Fruit fly (Drosophila melanogaster) whole organism, embryonic: ENCODE results near the gene Piezo.
A peak's percentile ranks its signal among the peaks of the same experiment; 100 is the strongest.

Source experiments
- Blimp-1 ChIP-seq: fragments of 200-800 bp; sonication (Bioruptor generic); optimal IDR thresholded peaks from 3 replicates; lab custom pipeline; 2018; ENCODE audit warnings: missing biosample characterization, missing genetic modification characterization, mild to moderate bottlenecking, moderate library complexity, missing genetic modification reagents
- CG10431 ChIP-seq: fragments of 200-800 bp; sonication (Bioruptor generic); optimal IDR thresholded peaks from 3 replicates; lab custom pipeline; 2018; ENCODE audit warnings: missing biosample characterization, mild to moderate bottlenecking, missing genetic modification characterization
- CG12219 ChIP-seq: fragments of 200-800 bp; sonication (Bioruptor generic); optimal IDR thresholded peaks from 3 replicates; lab custom pipeline; 2018; ENCODE audit warnings: missing biosample characterization, mild to moderate bottlenecking, missing genetic modification characterization
- CG13123 ChIP-seq: fragments of 200-800 bp; sonication (Bioruptor generic); optimal IDR thresholded peaks from 2 replicates; lab custom pipeline; 2016; ENCODE audit warnings: missing biosample characterization, missing genetic modification characterization
- CG14667 ChIP-seq: fragments of 200-800 bp; sonication (Bioruptor generic); IDR thresholded peaks from 2 replicates; pipeline ENCODE4 v1.3.6; 2022; ENCODE audit warnings: missing biosample characterization, missing genetic modification characterization
- CG16815 ChIP-seq: fragments of 200-800 bp; sonication (Bioruptor generic); optimal IDR thresholded peaks from 3 replicates; lab custom pipeline; 2017; ENCODE audit warnings: missing biosample characterization, mild to moderate bottlenecking, missing genetic modification characterization
- CG30020 ChIP-seq: fragments of 200-800 bp; optimal IDR thresholded peaks from 2 replicates; lab custom pipeline; 2019; ENCODE audit warnings: missing biosample characterization, mild to moderate bottlenecking, missing genetic modification characterization, moderate library complexity
- CG3726 ChIP-seq: fragments of 200-800 bp; sonication (Bioruptor generic); IDR thresholded peaks from 3 replicates; pipeline ENCODE4, ENCODE4 v1.3.6; 2022; ENCODE audit warnings: missing biosample characterization, missing genetic modification characterization
- CG43689 ChIP-seq: fragments of 200-800 bp; sonication (Bioruptor generic); IDR thresholded peaks from 2 replicates; pipeline ENCODE4 v1.3.6; 2022; ENCODE audit warnings: missing biosample characterization, missing genetic modification characterization
- CG4617 ChIP-seq: fragments of 200-800 bp; sonication (Bioruptor generic); optimal IDR thresholded peaks from 3 replicates; lab custom pipeline; 2016; ENCODE audit warnings: missing biosample characterization, missing genetic modification characterization, borderline replicate concordance
- CG6175 ChIP-seq: fragments of 200-800 bp; sonication (Bioruptor generic); IDR thresholded peaks from 3 replicates; pipeline ENCODE4 v1.3.6; 2022; ENCODE audit warnings: missing biosample characterization, missing genetic modification characterization
- CG7372 ChIP-seq: fragments of 200-800 bp; sonication (Bioruptor generic); IDR thresholded peaks from 2 replicates; pipeline ENCODE4 v1.3.6; 2022; ENCODE audit warnings: missing biosample characterization, missing genetic modification characterization
- CG7786 ChIP-seq: fragments of 200-800 bp; sonication (Bioruptor generic); optimal IDR thresholded peaks from 2 replicates; lab custom pipeline; 2016; ENCODE audit warnings: missing biosample characterization, missing genetic modification characterization
- CG8089 ChIP-seq: fragments of 200-800 bp; sonication (Bioruptor generic); optimal IDR thresholded peaks from 3 replicates; lab custom pipeline; 2016; ENCODE audit warnings: missing biosample characterization, missing genetic modification characterization
- CG9797 ChIP-seq: fragments of 200-800 bp; sonication (Bioruptor generic); optimal IDR thresholded peaks from 3 replicates; lab custom pipeline; 2018; ENCODE audit warnings: missing biosample characterization, mild to moderate bottlenecking, missing genetic modification characterization
- CkIIα-i1 ChIP-seq: fragments of 200-800 bp; sonication (Bioruptor generic); IDR thresholded peaks from 2 replicates; pipeline ENCODE4 v1.3.6; 2022; ENCODE audit warnings: missing biosample characterization, missing genetic modification characterization
- D19B ChIP-seq: fragments of 200-800 bp; sonication (Bioruptor generic); optimal IDR thresholded peaks from 2 replicates; lab custom pipeline; 2017; ENCODE audit warnings: missing biosample characterization, mild to moderate bottlenecking, missing genetic modification characterization
- Dip2 ChIP-seq: fragments of 200-800 bp; sonication (Bioruptor generic); IDR thresholded peaks from 2 replicates; pipeline ENCODE4 v1.3.6; 2022; ENCODE audit warnings: missing biosample characterization, missing genetic modification characterization
- Dp ChIP-seq: fragments of 200-800 bp; sonication (Bioruptor generic); optimal IDR thresholded peaks from 2 replicates; lab custom pipeline; 2018; ENCODE audit warnings: missing biosample characterization, mild to moderate bottlenecking, missing genetic modification characterization, moderate library complexity
- E2f1 ChIP-seq: fragments of 200-800 bp; sonication (Bioruptor generic); IDR thresholded peaks from 2 replicates; pipeline ENCODE4 v1.3.6; 2022; ENCODE audit warnings: missing biosample characterization, missing genetic modification characterization
- H2.0 ChIP-seq: fragments of 200-800 bp; sonication (Bioruptor generic); IDR thresholded peaks from 2 replicates; pipeline ENCODE4 v1.3.6; 2022; ENCODE audit warnings: missing biosample characterization, missing genetic modification characterization
- Hsf ChIP-seq: fragments of 200-800 bp; sonication (Bioruptor generic); optimal IDR thresholded peaks from 3 replicates; lab custom pipeline; 2016; ENCODE audit warnings: missing biosample characterization, missing genetic modification characterization
- Jarid2 ChIP-seq: fragments of 200-800 bp; sonication (Bioruptor generic); optimal IDR thresholded peaks from 3 replicates; lab custom pipeline; 2017; ENCODE audit warnings: mild to moderate bottlenecking, missing biosample characterization, missing genetic modification reagents, missing genetic modification characterization
- Meics ChIP-seq: fragments of 200-800 bp; sonication (Bioruptor generic); optimal IDR thresholded peaks from 2 replicates; lab custom pipeline; 2017; ENCODE audit warnings: missing biosample characterization, mild to moderate bottlenecking, missing genetic modification characterization
- Pdp1 ChIP-seq, 2 experiments: fragments of 200-800 bp; sonication (Bioruptor generic); optimal IDR thresholded peaks; 3 replicates each; lab custom pipeline; 2016; ENCODE audit warnings: missing biosample characterization in 2 of 2, missing genetic modification characterization in 2 of 2, mild to moderate bottlenecking in 1 of 2, moderate library complexity in 1 of 2
- Taf1 ChIP-seq: fragments of 200-800 bp; sonication (Bioruptor generic); IDR thresholded peaks from 2 replicates; pipeline ENCODE4 v1.3.6; 2022; ENCODE audit warnings: missing biosample characterization, missing genetic modification characterization
- YL-1 ChIP-seq: fragments of 200-800 bp; sonication (Bioruptor generic); optimal IDR thresholded peaks from 3 replicates; lab custom pipeline; 2017; ENCODE audit warnings: missing biosample characterization, mild to moderate bottlenecking, missing genetic modification characterization
- ab ChIP-seq: fragments of 200-800 bp; sonication (Bioruptor generic); optimal IDR thresholded peaks from 2 replicates; lab custom pipeline; 2016; ENCODE audit warnings: missing biosample characterization, missing genetic modification characterization
- al ChIP-seq: fragments of 200-800 bp; sonication (Bioruptor generic); IDR thresholded peaks from 2 replicates; pipeline ENCODE4 v1.3.6; 2022; ENCODE audit warnings: missing biosample characterization, missing genetic modification characterization
- amos ChIP-seq: fragments of 200-800 bp; sonication (Bioruptor generic); IDR thresholded peaks from 2 replicates; pipeline ENCODE4 v1.3.6; 2022; ENCODE audit warnings: missing biosample characterization, missing genetic modification characterization; ENCODE audit not compliant: partially characterized antibody
- az2 ChIP-seq: fragments of 200-800 bp; sonication (Bioruptor generic); optimal IDR thresholded peaks from 3 replicates; lab custom pipeline; 2016; ENCODE audit warnings: missing biosample characterization, missing genetic modification characterization
- bab2 ChIP-seq: fragments of 200-800 bp; sonication (Bioruptor generic); optimal IDR thresholded peaks from 2 replicates; lab custom pipeline; 2016; ENCODE audit warnings: missing biosample characterization, missing genetic modification characterization
- caup ChIP-seq: fragments of 200-800 bp; sonication (Bioruptor generic); optimal IDR thresholded peaks from 3 replicates; lab custom pipeline; 2017; ENCODE audit warnings: missing biosample characterization, mild to moderate bottlenecking, missing genetic modification characterization, moderate library complexity; ENCODE audit not compliant: severe bottlenecking
- chif ChIP-seq, 2 experiments: fragments of 200-800 bp; sonication (Bioruptor generic); optimal IDR thresholded peaks; 3 replicates each; lab custom pipeline; 2016; ENCODE audit warnings: missing biosample characterization in 2 of 2, missing genetic modification characterization in 2 of 2
- ci ChIP-seq: fragments of 200-800 bp; sonication (Bioruptor generic); IDR thresholded peaks from 3 replicates; pipeline ENCODE4 v1.3.6; 2022; ENCODE audit warnings: missing biosample characterization, missing genetic modification characterization
- da ChIP-seq: fragments of 200-800 bp; sonication (Bioruptor generic); optimal IDR thresholded peaks from 2 replicates; lab custom pipeline; 2016; ENCODE audit warnings: missing biosample characterization, missing genetic modification characterization
- dm ChIP-seq: fragments of 200-800 bp; sonication (Bioruptor generic); optimal IDR thresholded peaks from 3 replicates; lab custom pipeline; 2016; ENCODE audit warnings: missing biosample characterization, missing genetic modification characterization
- gro ChIP-seq: fragments of 200-800 bp; sonication (Bioruptor generic); optimal IDR thresholded peaks from 2 replicates; lab custom pipeline; 2016; ENCODE audit warnings: missing biosample characterization, missing genetic modification characterization
- gsb-n ChIP-seq: fragments of 200-800 bp; sonication (Bioruptor generic); optimal IDR thresholded peaks from 3 replicates; lab custom pipeline; 2018; ENCODE audit warnings: missing biosample characterization, mild to moderate bottlenecking, missing genetic modification characterization
- jing ChIP-seq: fragments of 200-800 bp; sonication (Bioruptor generic); optimal IDR thresholded peaks from 2 replicates; lab custom pipeline; 2018; ENCODE audit warnings: missing biosample characterization, mild to moderate bottlenecking, missing genetic modification characterization
- jumu ChIP-seq: fragments of 200-800 bp; sonication (Bioruptor generic); optimal IDR thresholded peaks from 3 replicates; lab custom pipeline; 2016; ENCODE audit warnings: missing biosample characterization, missing genetic modification characterization
- lmd ChIP-seq: fragments of 200-800 bp; sonication (Bioruptor generic); IDR thresholded peaks from 2 replicates; pipeline ENCODE4 v1.3.6; 2022; ENCODE audit warnings: missing biosample characterization, missing genetic modification characterization
- mam ChIP-seq: fragments of 200-800 bp; sonication (Bioruptor generic); optimal IDR thresholded peaks from 3 replicates; lab custom pipeline; 2016; ENCODE audit warnings: missing biosample characterization, missing genetic modification characterization
- onecut ChIP-seq: fragments of 200-800 bp; sonication (Bioruptor generic); IDR thresholded peaks from 2 replicates; pipeline ENCODE4 v1.3.6; 2022; ENCODE audit warnings: missing biosample characterization, missing genetic modification characterization
- otp ChIP-seq: fragments of 200-800 bp; sonication (Bioruptor generic); IDR thresholded peaks from 3 replicates; pipeline ENCODE4, ENCODE4 v1.3.6; 2022; ENCODE audit warnings: missing biosample characterization, missing genetic modification characterization
- sim ChIP-seq: fragments of 200-800 bp; sonication (Bioruptor generic); IDR thresholded peaks from 2 replicates; pipeline ENCODE4 v1.3.6; 2022; ENCODE audit warnings: missing biosample characterization, missing genetic modification characterization
- sug ChIP-seq: fragments of 200-800 bp; optimal IDR thresholded peaks from 2 replicates; lab custom pipeline; 2019; ENCODE audit warnings: missing biosample characterization, mild to moderate bottlenecking, missing genetic modification characterization, moderate library complexity
- trh ChIP-seq: fragments of 200-800 bp; sonication (Bioruptor generic); optimal IDR thresholded peaks from 2 replicates; lab custom pipeline; 2016; ENCODE audit warnings: missing biosample characterization, missing genetic modification characterization
- vfl ChIP-seq: fragments of 200-800 bp; sonication (Bioruptor generic); optimal IDR thresholded peaks from 2 replicates; lab custom pipeline; 2016; ENCODE audit warnings: missing biosample characterization, missing genetic modification characterization
- vvl ChIP-seq: fragments of 200-800 bp; sonication (Bioruptor generic); IDR thresholded peaks from 2 replicates; pipeline ENCODE4 v1.3.6; 2022; ENCODE audit warnings: missing biosample characterization, missing genetic modification characterization

The Piezo gene

DNA sequence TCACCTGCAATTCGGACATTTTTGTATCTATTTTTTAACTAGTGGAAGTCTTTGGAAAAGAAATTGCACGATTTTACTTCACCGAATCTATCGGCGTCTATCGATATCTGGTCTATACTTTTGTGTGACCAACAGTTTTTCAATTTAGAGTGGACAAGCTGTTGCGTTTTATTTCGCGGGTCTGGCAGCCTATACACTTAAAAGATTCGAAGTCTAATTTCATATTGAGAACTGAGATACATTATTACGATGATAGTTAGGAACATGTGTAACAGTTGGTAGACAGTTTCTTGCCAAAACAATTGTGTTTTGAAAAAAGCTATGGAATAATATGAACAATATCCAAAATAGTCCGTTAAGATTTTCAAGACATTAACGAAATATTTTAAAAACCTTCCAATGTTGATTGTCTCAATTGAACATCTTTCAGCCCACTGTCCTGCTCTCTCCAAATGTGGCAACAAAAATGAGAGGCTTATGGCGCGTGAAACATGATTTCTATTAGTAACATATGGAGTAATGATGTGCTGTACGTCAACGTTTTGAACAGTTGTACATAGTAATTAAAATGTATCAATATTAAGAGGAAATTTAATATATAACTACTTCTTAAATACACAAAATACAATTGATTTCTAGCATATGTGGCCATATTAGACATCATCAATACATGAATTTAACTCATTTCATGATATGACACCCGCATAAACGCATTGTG lies 407 bp upstream of the Piezo start, which contains the start of gene Acbp1 (continued):
- TF ChIP-seq CG30020 (tag; lab: Kevin White, UChicago): peak; percentile 90
- peak; percentile 97 for TF ChIP-seq YL-1 (GFP tag; lab: Kevin White, UChicago)
- peak; percentile 85 for TF ChIP-seq otp
- no peak for TF ChIP-seq Dip2 (GFP tag; lab: Robert Waterston, UW)
- peak; percentile 83 for TF ChIP-seq jing (GFP tag; lab: Kevin White, UChicago)
- peak; percentile 89 for TF ChIP-seq CG13123 (GFP tag; lab: Kevin White, UChicago)
- peak; percentile 91 for TF ChIP-seq dm (GFP tag; lab: Kevin White, UChicago)
- TF ChIP-seq caup (GFP tag; lab: Kevin White, UChicago): peak; percentile 95
- peak; percentile 94 for TF ChIP-seq gro
- TF ChIP-seq CG7786 (GFP tag; lab: Kevin White, UChicago): peak; percentile 96
- TF ChIP-seq az2 (GFP tag; lab: Kevin White, UChicago): peak; percentile 94
- peak; percentile 95 for TF ChIP-seq Hsf (GFP tag; lab: Kevin White, UChicago)
- peak; percentile 87 for TF ChIP-seq al (GFP tag; lab: Robert Waterston, UW)
- TF ChIP-seq chif (GFP tag; optimal IDR thresholded peaks at IDR 0.05; lab: Kevin White, UChicago): peak; percentile 91 to 95
- TF ChIP-seq sug (tag; lab: Kevin White, UChicago): peak; percentile 97
- TF ChIP-seq CG8089 (GFP tag; lab: Kevin White, UChicago): peak; percentile 92
- TF ChIP-seq ab (GFP tag; lab: Kevin White, UChicago): peak; percentile 83
- TF ChIP-seq Dp: peak; percentile 61
- TF ChIP-seq CG9797 (GFP tag; lab: Kevin White, UChicago): peak; percentile 89
- peak; percentile 97 for TF ChIP-seq Meics (GFP tag; lab: Kevin White, UChicago)
- TF ChIP-seq CkIIα-i1 (GFP tag; lab: Robert Waterston, UW): no peak
- peak; percentile 76 for TF ChIP-seq H2.0 (GFP tag; lab: Robert Waterston, UW)
- TF ChIP-seq mam: peak; percentile 98
- TF ChIP-seq lmd: peak; percentile 93
- TF ChIP-seq Pdp1 (GFP tag; optimal IDR thresholded peaks at IDR 0.05; lab: Kevin White, UChicago): peak; percentile 93 to 94
- peak; percentile 80 for TF ChIP-seq CG14667 (GFP tag; lab: Robert Waterston, UW)
- TF ChIP-seq CG3726 (GFP tag; lab: Robert Waterston, UW): peak; percentile 70; the same call in 2 of the 3 replicates
- peak; percentile 68 for TF ChIP-seq sim (GFP tag; lab: Robert Waterston, UW)
- TF ChIP-seq CG43689 (GFP tag; lab: Robert Waterston, UW): peak; percentile 39
- peak; percentile 96 for TF ChIP-seq jumu
- TF ChIP-seq bab2 (GFP tag; lab: Kevin White, UChicago): peak; percentile 93
- peak; percentile 81 for TF ChIP-seq da
- peak; percentile 86 for TF ChIP-seq CG6175 (GFP tag; lab: Robert Waterston, UW)
- peak; percentile 86 for TF ChIP-seq CG16815
- peak; percentile 94 for TF ChIP-seq CG10431 (GFP tag; lab: Kevin White, UChicago)
- TF ChIP-seq gsb-n (tag; lab: Kevin White, UChicago): peak; percentile 98
- peak; percentile 88 for TF ChIP-seq onecut (GFP tag; lab: Robert Waterston, UW)
- peak; percentile 95 for TF ChIP-seq vvl (GFP tag; lab: Robert Waterston, UW)
- TF ChIP-seq CG4617 (GFP tag; lab: Kevin White, UChicago): peak; percentile 82
- TF ChIP-seq amos (GFP tag; lab: Robert Waterston, UW): peak; percentile 81
- peak; percentile 83 for TF ChIP-seq trh (GFP tag; lab: Kevin White, UChicago)
- TF ChIP-seq Blimp-1 (GFP tag; lab: Kevin White, UChicago): peak; percentile 96
- peak; percentile 95 for TF ChIP-seq ci (GFP tag; lab: Robert Waterston, UW)
- peak; percentile 93 for TF ChIP-seq vfl (GFP tag; lab: Kevin White, UChicago)
- TF ChIP-seq E2f1: peak; percentile 83
- TF ChIP-seq CG7372 (GFP tag; lab: Robert Waterston, UW): peak; percentile 90
- no peak for TF ChIP-seq Jarid2 (GFP tag; lab: Kevin White, UChicago)
- TF ChIP-seq Taf1: peak; percentile 75
- peak; percentile 82 for TF ChIP-seq D19B (GFP tag; lab: Kevin White, UChicago)
- TF ChIP-seq CG12219 (GFP tag; lab: Kevin White, UChicago): peak; percentile 99
